Fruit fly (Drosophila melanogaster): ENCODE data around the gene r-cup.

The r-cup gene

dm6 chrX:21025788-21026187, at the start of gene r-cup:
Gene r-cup, minus strand, starts transcription at chrX:21025888.
- no peak for TF ChIP-seq CG14655 (GFP tag; optimal IDR thresholded peaks at IDR 0.05)
- TF ChIP-seq D1 (tag; optimal IDR thresholded peaks at IDR 0.05), result no peak
- no peak for TF ChIP-seq gl (tag; optimal IDR thresholded peaks at IDR 0.05)
- no peak for TF ChIP-seq Pif1B (GFP tag; optimal IDR thresholded peaks at IDR 0.05)
- no peak for TF ChIP-seq CG34367 (tag; optimal IDR thresholded peaks at IDR 0.05)
- no peak for TF ChIP-seq CG13204 (GFP tag; optimal IDR thresholded peaks at IDR 0.05)
- no peak for TF ChIP-seq CG32121 (GFP tag; IDR thresholded peaks at IDR 0.05)
- TF ChIP-seq CG9948 (tag; optimal IDR thresholded peaks at IDR 0.05), result no peak
- no peak for TF ChIP-seq fd96Ca (GFP tag; IDR thresholded peaks at IDR 0.05)

DNA sequence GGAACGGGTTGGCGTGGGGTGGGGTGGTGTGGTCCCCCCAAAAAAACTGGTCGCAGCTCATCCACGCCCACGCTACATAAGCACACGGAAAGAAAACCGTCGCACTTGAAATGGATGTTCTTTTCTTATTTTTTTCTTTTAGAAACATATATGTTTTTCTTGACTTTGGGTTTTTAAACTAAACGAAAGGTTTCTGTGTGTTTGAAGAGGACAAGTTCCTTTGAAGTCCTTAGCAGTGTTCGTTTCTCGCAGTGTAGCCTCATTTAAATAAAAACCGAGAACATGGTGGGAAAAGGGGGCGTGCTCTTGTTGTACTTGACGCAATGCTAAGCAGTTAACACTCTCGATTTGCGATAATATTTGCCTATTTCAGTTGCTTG, 48.6 kb upstream of the r-cup start:
- no peak for TF ChIP-seq rn (GFP tag; IDR thresholded peaks at IDR 0.05)
- peak; percentile 10 for TF ChIP-seq CG34367 (tag; optimal IDR thresholded peaks at IDR 0.05)
- TF ChIP-seq Pif1A (GFP tag; optimal IDR thresholded peaks at IDR 0.05), result peak; percentile 70
- peak; percentile 61 for TF ChIP-seq CG17806 (tag; optimal IDR thresholded peaks at IDR 0.05)
- TF ChIP-seq gl (tag; optimal IDR thresholded peaks at IDR 0.05), result no peak
- peak; percentile 54 for TF ChIP-seq Pif1B (GFP tag; optimal IDR thresholded peaks at IDR 0.05)
- TF ChIP-seq CG10348 (GFP tag; IDR thresholded peaks at IDR 0.05), result no peak
- TF ChIP-seq EcR (GFP tag; optimal IDR thresholded peaks at IDR 0.05), result no peak
- TF ChIP-seq CG32121 (GFP tag; IDR thresholded peaks at IDR 0.05), result peak; percentile 76
- peak; percentile 89 for TF ChIP-seq CG4496 (GFP tag; IDR thresholded peaks at IDR 0.05)
- peak; percentile 37 for TF ChIP-seq Snoo (tag; optimal IDR thresholded peaks at IDR 0.05)
- peak; percentile 59 for TF ChIP-seq CG12605 (GFP tag; IDR thresholded peaks at IDR 0.05)
- no peak for TF ChIP-seq CG13204 (GFP tag; optimal IDR thresholded peaks at IDR 0.05)
- TF ChIP-seq fd96Ca (GFP tag; IDR thresholded peaks at IDR 0.05), result peak; percentile 87
- peak; percentile 39 for TF ChIP-seq CG15710 (tag; optimal IDR thresholded peaks at IDR 0.05)
- TF ChIP-seq Ets98B (GFP tag; IDR thresholded peaks at IDR 0.05), result peak; percentile 77
- no peak for TF ChIP-seq D1 (tag; optimal IDR thresholded peaks at IDR 0.05)
- TF ChIP-seq CG9948 (tag; optimal IDR thresholded peaks at IDR 0.05), result peak; percentile 57
- TF ChIP-seq CG8159 (tag; optimal IDR thresholded peaks at IDR 0.05), result peak; percentile 48
- peak; percentile 69 for TF ChIP-seq CG8301 (tag; optimal IDR thresholded peaks at IDR 0.05)
- peak; percentile 75 for TF ChIP-seq CG14655 (GFP tag; optimal IDR thresholded peaks at IDR 0.05)

- no peak for TF ChIP-seq D1 (tag; optimal IDR thresholded peaks at IDR 0.05)
- TF ChIP-seq CG14655 (GFP tag; optimal IDR thresholded peaks at IDR 0.05), result peak; percentile 68
- TF ChIP-seq Pif1A (GFP tag; optimal IDR thresholded peaks at IDR 0.05), result peak; percentile 31
- TF ChIP-seq CG15710 (tag; optimal IDR thresholded peaks at IDR 0.05), result peak; percentile 58
- TF ChIP-seq CG8159 (tag; optimal IDR thresholded peaks at IDR 0.05), result peak; percentile 55
- peak; percentile 67 for TF ChIP-seq CG9948 (tag; optimal IDR thresholded peaks at IDR 0.05)
- no peak for TF ChIP-seq CG13204 (GFP tag; optimal IDR thresholded peaks at IDR 0.05)
- peak; percentile 48 for TF ChIP-seq Pif1B (GFP tag; optimal IDR thresholded peaks at IDR 0.05)
- TF ChIP-seq CG17806 (tag; optimal IDR thresholded peaks at IDR 0.05), result peak; percentile 43
- peak; percentile 63 for TF ChIP-seq CG8301 (tag; optimal IDR thresholded peaks at IDR 0.05)
- TF ChIP-seq Ets98B (GFP tag; IDR thresholded peaks at IDR 0.05), result no peak; the same call in 1 of the 2 replicates
- peak; percentile 40 for TF ChIP-seq CG34367 (tag; optimal IDR thresholded peaks at IDR 0.05)
Measured at dm6 chrX:21073641-21074328, 48.1 kb upstream of the r-cup start.

- TF ChIP-seq D1 (tag; optimal IDR thresholded peaks at IDR 0.05) (peak; percentile 79), gl (tag; optimal IDR thresholded peaks at IDR 0.05) (peak; percentile 82), Snoo (tag; optimal IDR thresholded peaks at IDR 0.05) (peak; percentile 79), CG8301 (tag; optimal IDR thresholded peaks at IDR 0.05) (peak; percentile 93), Pif1B (GFP tag; optimal IDR thresholded peaks at IDR 0.05) (peak; percentile 87), rn (GFP tag; IDR thresholded peaks at IDR 0.05) (0 out of 2 replicates have a peak, but pooled peaks have one; percentile 45), CG8159 (tag; optimal IDR thresholded peaks at IDR 0.05) (peak; percentile 91), CG14655 (GFP tag; optimal IDR thresholded peaks at IDR 0.05) (peak; percentile 94), CG9948 (tag; optimal IDR thresholded peaks at IDR 0.05) (peak; percentile 90), CG4496 (GFP tag; IDR thresholded peaks at IDR 0.05) (peak; percentile 90), CG17806 (tag; optimal IDR thresholded peaks at IDR 0.05) (peak; percentile 90), CG34367 (tag; optimal IDR thresholded peaks at IDR 0.05) (peak; percentile 88), CG12605 (GFP tag; IDR thresholded peaks at IDR 0.05) (peak; percentile 66; the same call in 1 of the 2 replicates), CG15710 (tag; optimal IDR thresholded peaks at IDR 0.05) (peak; percentile 89), EcR (GFP tag; optimal IDR thresholded peaks at IDR 0.05) (peak; percentile 89), Pif1A (GFP tag; optimal IDR thresholded peaks at IDR 0.05) (peak; percentile 88), CG13204 (GFP tag; optimal IDR thresholded peaks at IDR 0.05) (peak; percentile 79), Ets98B (GFP tag; IDR thresholded peaks at IDR 0.05) (peak; percentile 88), CG10348 (GFP tag; IDR thresholded peaks at IDR 0.05) (peak; percentile 66; the same call in 1 of the 2 replicates), CG32121 (GFP tag; IDR thresholded peaks at IDR 0.05) (peak; percentile 92), fd96Ca (GFP tag; IDR thresholded peaks at IDR 0.05) (peak; percentile 92)
Measured at dm6 chrX:21072953-21073352, 47.3 kb upstream of the r-cup start.

DNA sequence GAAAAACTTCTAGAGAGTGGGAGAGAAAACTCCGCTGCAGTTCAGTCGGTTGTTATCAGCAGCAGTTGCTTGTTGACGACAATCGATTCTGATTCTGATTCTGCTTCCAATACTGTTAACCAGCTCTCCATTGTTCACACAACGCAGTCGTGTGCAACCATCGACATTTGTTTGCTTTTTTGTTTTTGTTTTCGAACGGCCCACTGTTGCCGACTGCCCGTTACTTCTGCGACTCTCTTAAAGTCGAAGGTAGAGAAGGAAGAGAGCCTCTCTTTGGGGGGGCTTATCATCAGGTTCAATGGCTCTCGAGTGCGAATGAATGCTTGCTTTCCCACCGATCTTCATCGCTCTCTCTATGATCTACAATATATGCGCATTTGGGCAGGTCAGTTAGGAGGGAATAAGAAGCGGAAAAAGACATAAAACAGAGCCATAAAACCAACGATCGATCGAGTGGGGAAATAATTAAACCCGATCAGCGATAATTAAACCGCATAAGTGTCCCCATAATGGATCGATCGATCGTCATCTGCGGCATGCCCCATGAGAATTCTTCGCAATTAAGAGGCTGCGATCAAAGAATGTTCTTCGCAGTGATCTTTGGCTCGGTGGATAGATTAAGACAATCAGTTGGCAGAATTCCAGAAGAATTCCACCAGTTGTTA, 46.1 kb upstream of the r-cup start:
- TF ChIP-seq CG14655 (GFP tag; optimal IDR thresholded peaks at IDR 0.05) (no peak), CG9948 (tag; optimal IDR thresholded peaks at IDR 0.05) (no peak), D1 (tag; optimal IDR thresholded peaks at IDR 0.05) (no peak), Pif1A (GFP tag; optimal IDR thresholded peaks at IDR 0.05) (peak; percentile 16), Snoo (tag; optimal IDR thresholded peaks at IDR 0.05) (no peak), CG8301 (tag; optimal IDR thresholded peaks at IDR 0.05) (no peak), Ets98B (GFP tag; IDR thresholded peaks at IDR 0.05) (no peak; the same call in 1 of the 2 replicates), gl (tag; optimal IDR thresholded peaks at IDR 0.05) (peak; percentile 72), EcR (GFP tag; optimal IDR thresholded peaks at IDR 0.05) (peak; percentile 96), CG34367 (tag; optimal IDR thresholded peaks at IDR 0.05) (no peak), CG10348 (GFP tag; IDR thresholded peaks at IDR 0.05) (no peak), CG12605 (GFP tag; IDR thresholded peaks at IDR 0.05) (0 out of 2 replicates have a peak, but pooled peaks have one; percentile 29), CG32121 (GFP tag; IDR thresholded peaks at IDR 0.05) (no peak), rn (GFP tag; IDR thresholded peaks at IDR 0.05) (no peak), fd96Ca (GFP tag; IDR thresholded peaks at IDR 0.05) (no peak), CG4496 (GFP tag; IDR thresholded peaks at IDR 0.05) (peak; percentile 45; the same call in 1 of the 3 replicates), CG8159 (tag; optimal IDR thresholded peaks at IDR 0.05) (no peak), Pif1B (GFP tag; optimal IDR thresholded peaks at IDR 0.05) (no peak), CG13204 (GFP tag; optimal IDR thresholded peaks at IDR 0.05) (peak; percentile 67), CG17806 (tag; optimal IDR thresholded peaks at IDR 0.05) (no peak), CG15710 (tag; optimal IDR thresholded peaks at IDR 0.05) (peak; percentile 16)

Measured in whole organism, pupa.